Fruit fly (Drosophila melanogaster) whole organism: ENCODE data around the gene CG31681.

ENCODE experiments used
- Dll ChIP-seq: fragments of >200 bp; optimal IDR thresholded peaks from 2 replicates; lab custom pipeline; 2017
- EcR ChIP-seq, 2 experiments: fragments of >200 bp; optimal IDR thresholded peaks; 2 replicates each; lab custom pipeline; 2017; ENCODE audit warnings: missing biosample characterization in 2 of 2, missing genetic modification characterization in 2 of 2, missing genetic modification reagents in 2 of 2
- psq ChIP-seq: fragments of >200 bp; optimal IDR thresholded peaks from 2 replicates; lab custom pipeline; 2017

- TF ChIP-seq psq (no peak), Dll (lab: Kevin White, UChicago) (no peak), EcR (GFP tag; optimal IDR thresholded peaks at IDR 0.05; lab: Kevin White, UChicago) (no peak)
Measured at dm6 chr2L:2236722-2237121, 50.0 kb downstream of the CG31681 start, which contains the start of gene Sec24CD.
